Worm (Caenorhabditis elegans) whole organism, L2 larva: ENCODE measurements around the gene srdh-1.

ENCODE experiments used
- ama-1 ChIP-seq: fragments of 150-350 bp; optimal IDR thresholded peaks from 2 replicates; lab custom pipeline; 2018; ENCODE audit warnings: inconsistent platforms
- sem-4 ChIP-seq: fragments of 150-350 bp; optimal IDR thresholded peaks from 2 replicates; lab custom pipeline; 2014; ENCODE audit warnings: missing biosample characterization, missing genetic modification reagents, missing genetic modification characterization
- unc-62 ChIP-seq: fragments of 150-350 bp; optimal IDR thresholded peaks from 2 replicates; lab custom pipeline; 2014; ENCODE audit warnings: missing biosample characterization, missing genetic modification reagents, missing genetic modification characterization
- ztf-11 ChIP-seq: sonication (generic microtip); optimal IDR thresholded peaks from 2 replicates; lab custom pipeline; 2017; ENCODE audit warnings: missing biosample characterization, missing genetic modification characterization

ce11 chrII:8248745-8249144 is 15.7 kb upstream of the srdh-1 start, which contains the start of the genes F35C11.2 and F35C11.4:
- TF ChIP-seq unc-62, result no peak
- no peak for TF ChIP-seq sem-4
- TF ChIP-seq ama-1 (lab: Kevin White, UChicago), result no peak
- no peak for TF ChIP-seq ztf-11 (tag; lab: Kevin White, UChicago)
